Worm (Caenorhabditis elegans): ENCODE measurements around the gene F53A2.1.
A peak's percentile ranks its signal among the peaks of the same experiment; 100 is the strongest.

F53A2.1 gene

DNA sequence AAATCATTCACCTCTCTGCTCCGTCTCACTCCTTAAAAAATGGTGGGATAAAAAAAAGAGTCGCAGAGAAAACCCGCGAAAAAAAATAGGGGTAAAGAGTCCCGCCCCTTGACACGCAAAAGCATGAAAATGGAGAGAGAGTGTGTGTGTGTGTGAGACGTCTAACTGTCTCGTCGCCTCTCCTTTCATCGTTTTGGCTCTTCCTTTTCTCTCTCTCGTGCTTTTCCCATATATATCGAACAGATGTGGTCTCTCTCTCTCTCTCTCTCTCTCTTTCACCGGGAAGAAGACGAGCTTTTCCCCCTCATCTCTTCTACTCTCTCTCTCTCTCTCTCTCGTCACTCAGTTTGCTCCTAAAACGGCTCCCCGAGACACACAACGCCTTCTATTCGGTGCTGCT, 48.9 kb downstream of the F53A2.1 start:
- no peak for TF ChIP-seq nhr-27 (tag; optimal IDR thresholded peaks at IDR 0.05)
- no peak for TF ChIP-seq snpc-3.4 (tag; optimal IDR thresholded peaks at IDR 0.05)
- TF ChIP-seq mcd-1 (GFP tag; IDR thresholded peaks at IDR 0.05) = peak; percentile 48
- TF ChIP-seq zfh-2 (GFP tag; conservative IDR thresholded peaks at IDR 0.05) = peak; percentile 94
- no peak for TF ChIP-seq mxl-1 (tag; optimal IDR thresholded peaks at IDR 0.05)
- no peak for TF ChIP-seq F57A8.1 (GFP tag; optimal IDR thresholded peaks at IDR 0.05)
- 0 out of 2 replicates have a peak, but pooled peaks have one; percentile 9 for TF ChIP-seq ceh-100 (GFP tag; IDR thresholded peaks at IDR 0.05)
- TF ChIP-seq let-607 (tag; optimal IDR thresholded peaks at IDR 0.05) = no peak
- TF ChIP-seq B0336.3 (GFP tag; IDR thresholded peaks at IDR 0.05) = no peak; the same call in 1 of the 2 replicates
- peak; percentile 21; the same call in 1 of the 2 replicates for TF ChIP-seq nfyb-1 (GFP tag; IDR thresholded peaks at IDR 0.05)
- peak; percentile 68 for TF ChIP-seq K12H6.12 (tag; optimal IDR thresholded peaks at IDR 0.05)
- peak; percentile 8 for TF ChIP-seq madf-10 (tag; optimal IDR thresholded peaks at IDR 0.05)
- TF ChIP-seq ceh-27 (GFP tag; optimal IDR thresholded peaks at IDR 0.05) = peak; percentile 61
- peak; percentile 62 for TF ChIP-seq attf-5 (GFP tag; optimal IDR thresholded peaks at IDR 0.05)
- TF ChIP-seq chd-7 (tag; optimal IDR thresholded peaks at IDR 0.05) = peak; percentile 2
- peak; percentile 37 for TF ChIP-seq nhr-80 (tag; optimal IDR thresholded peaks at IDR 0.05)
- no peak for TF ChIP-seq ceh-40 (GFP tag; IDR thresholded peaks at IDR 0.05)
- TF ChIP-seq sdz-38 (tag; optimal IDR thresholded peaks at IDR 0.05) = no peak
- TF ChIP-seq K11D2.4 (GFP tag; IDR thresholded peaks at IDR 0.05) = 0 out of 2 replicates have a peak, but pooled peaks have one; percentile 45
- TF ChIP-seq lir-1 (GFP tag; conservative IDR thresholded peaks at IDR 0.05) = no peak
- TF ChIP-seq pha-4 (tag; optimal IDR thresholded peaks at IDR 0.05) = no peak
- no peak for TF ChIP-seq rpc-1 (optimal IDR thresholded peaks at IDR 0.05)
- TF ChIP-seq rpc-1 (tag; optimal IDR thresholded peaks at IDR 0.05) = no peak
- no peak for TF ChIP-seq F22D6.2 (tag; optimal IDR thresholded peaks at IDR 0.05)
- TF ChIP-seq tbp1 (GFP tag; optimal IDR thresholded peaks at IDR 0.05) = peak; percentile 2
- TF ChIP-seq atf-7 (tag; optimal IDR thresholded peaks at IDR 0.05) = peak; percentile 27
- TF ChIP-seq T07F8.4 (tag; optimal IDR thresholded peaks at IDR 0.05) = no peak
- TF ChIP-seq F49E8.2 (tag; optimal IDR thresholded peaks at IDR 0.05; ENCODE audit: insufficient read depth) = no peak
- TF ChIP-seq ztf-18 (tag; optimal IDR thresholded peaks at IDR 0.05) = no peak
- TF ChIP-seq attf-6 (GFP tag; IDR thresholded peaks at IDR 0.05) = no peak
- TF ChIP-seq him-1 (tag; optimal IDR thresholded peaks at IDR 0.05) = no peak
- TF ChIP-seq egrh-3 (GFP tag; IDR thresholded peaks at IDR 0.05) = peak; percentile 53
- no peak for TF ChIP-seq lsy-27 (tag; optimal IDR thresholded peaks at IDR 0.05; ENCODE audit: borderline replicate concordance, insufficient read depth)
- no peak for TF ChIP-seq B0019.2 (GFP tag; conservative IDR thresholded peaks at IDR 0.05)
- no peak for TF ChIP-seq Y79H2A.3 (GFP tag; conservative IDR thresholded peaks at IDR 0.05)
- TF ChIP-seq ZK185.1 (tag; optimal IDR thresholded peaks at IDR 0.05; ENCODE audit: poor library complexity, severe bottlenecking) = no peak
- 0 out of 2 replicates have a peak, but pooled peaks have one; percentile 49 for TF ChIP-seq ekl-4 (GFP tag; IDR thresholded peaks at IDR 0.05)
- peak; percentile 66 for TF ChIP-seq dox-1 (GFP tag; IDR thresholded peaks at IDR 0.05)
- TF ChIP-seq akir-1 (GFP tag; optimal IDR thresholded peaks at IDR 0.05) = no peak
- TF ChIP-seq Y56A3A.18 (GFP tag; IDR thresholded peaks at IDR 0.05) = no peak
- TF ChIP-seq Y95B8A.8 (GFP tag; IDR thresholded peaks at IDR 0.05) = no peak
- no peak for TF ChIP-seq cebp-2 (GFP tag; IDR thresholded peaks at IDR 0.05)
- TF ChIP-seq dpl-1 (GFP tag; optimal IDR thresholded peaks at IDR 0.05) = no peak
- TF ChIP-seq F10E7.11 (tag; optimal IDR thresholded peaks at IDR 0.05) = no peak
- no peak for TF ChIP-seq tlf-1 (GFP tag; optimal IDR thresholded peaks at IDR 0.05)
- TF ChIP-seq mel-28 (tag; optimal IDR thresholded peaks at IDR 0.05; ENCODE audit: borderline replicate concordance) = no peak
- TF ChIP-seq lin-35 (GFP tag; optimal IDR thresholded peaks at IDR 0.05) = peak in 1 of 3 experiments; percentile 58
- no peak for TF ChIP-seq Y67H2A.10 (GFP tag; conservative IDR thresholded peaks at IDR 0.05)
- no peak for TF ChIP-seq F52B5.7 (tag; optimal IDR thresholded peaks at IDR 0.05)
